Worm (Caenorhabditis elegans) whole organism, L4 larva: ENCODE results near the gene R07E5.17.

Source experiments
- fos-1 ChIP-seq: fragments of 150-350 bp; optimal IDR thresholded peaks from 2 replicates; lab custom pipeline; 2014; ENCODE audit warnings: missing biosample characterization, missing genetic modification characterization
- gei-8 ChIP-seq: fragments of 200-800 bp; sonication (Bioruptor generic); optimal IDR thresholded peaks from 2 replicates; lab custom pipeline; 2018; ENCODE audit warnings: mild to moderate bottlenecking, missing genetic modification characterization, missing compliant biosample characterization
- lin-29 ChIP-seq: fragments of 200-800 bp; sonication (Bioruptor generic); IDR thresholded peaks from 2 replicates; pipeline ENCODE4 v1.3.6; 2022; ENCODE audit warnings: missing genetic modification reagents, missing genetic modification characterization, missing compliant biosample characterization
- lsy-2 ChIP-seq, 2 experiments: fragments of 150-350 bp in 1 of 2; sonication (generic microtip) in 1 of 2; optimal IDR thresholded peaks; 2 replicates each; lab custom pipeline; 2014 to 2017; ENCODE audit warnings: missing biosample characterization in 2 of 2, missing genetic modification characterization in 2 of 2
- mdl-1 ChIP-seq, 2 experiments: fragments of 150-350 bp in 1 of 2; sonication (generic microtip) in 1 of 2; optimal IDR thresholded peaks; 2 replicates each; lab custom pipeline; 2014 to 2017; ENCODE audit warnings: missing biosample characterization in 2 of 2, missing genetic modification characterization in 2 of 2
- unc-39 ChIP-seq: sonication (generic microtip); optimal IDR thresholded peaks from 2 replicates; lab custom pipeline; 2017; ENCODE audit warnings: missing biosample characterization, missing genetic modification characterization

DNA sequence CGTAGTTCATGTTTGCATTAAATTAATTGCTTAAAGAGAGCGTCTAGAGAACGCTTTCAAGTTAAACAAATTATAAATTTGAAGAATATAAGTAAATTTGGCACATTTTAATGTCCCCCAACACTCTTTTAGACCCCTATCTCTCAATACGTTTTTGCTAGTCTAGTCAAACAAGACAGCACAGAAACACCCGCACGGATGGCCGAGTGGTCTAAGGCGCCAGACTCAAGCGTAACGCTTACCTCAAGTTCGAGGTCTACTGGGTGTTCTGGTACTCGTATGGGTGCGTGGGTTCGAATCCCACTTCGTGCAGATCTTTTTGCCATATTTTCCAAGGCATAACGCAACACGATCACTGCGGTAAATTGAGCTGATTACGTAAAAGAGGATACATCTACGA is 41.9 kb downstream of the R07E5.17 start:
- TF ChIP-seq lin-29 (GFP tag; lab: Robert Waterston, UW) = 0 out of 2 replicates have a peak, but pooled peaks have one; percentile 16
- TF ChIP-seq gei-8 (GFP tag; lab: Kevin White, UChicago) = no peak
- TF ChIP-seq unc-39 (tag; lab: Kevin White, UChicago) = no peak
- TF ChIP-seq mdl-1 (tag; optimal IDR thresholded peaks at IDR 0.05; lab: Kevin White, UChicago) = no peak
- TF ChIP-seq lsy-2 (tag; optimal IDR thresholded peaks at IDR 0.05; lab: Kevin White, UChicago) = no peak
- no peak for TF ChIP-seq fos-1 (tag; lab: Kevin White, UChicago)
